Fruit fly (Drosophila melanogaster): Measurements from ENCODE around the gene CG31342.

The CG31342 gene

DNA sequence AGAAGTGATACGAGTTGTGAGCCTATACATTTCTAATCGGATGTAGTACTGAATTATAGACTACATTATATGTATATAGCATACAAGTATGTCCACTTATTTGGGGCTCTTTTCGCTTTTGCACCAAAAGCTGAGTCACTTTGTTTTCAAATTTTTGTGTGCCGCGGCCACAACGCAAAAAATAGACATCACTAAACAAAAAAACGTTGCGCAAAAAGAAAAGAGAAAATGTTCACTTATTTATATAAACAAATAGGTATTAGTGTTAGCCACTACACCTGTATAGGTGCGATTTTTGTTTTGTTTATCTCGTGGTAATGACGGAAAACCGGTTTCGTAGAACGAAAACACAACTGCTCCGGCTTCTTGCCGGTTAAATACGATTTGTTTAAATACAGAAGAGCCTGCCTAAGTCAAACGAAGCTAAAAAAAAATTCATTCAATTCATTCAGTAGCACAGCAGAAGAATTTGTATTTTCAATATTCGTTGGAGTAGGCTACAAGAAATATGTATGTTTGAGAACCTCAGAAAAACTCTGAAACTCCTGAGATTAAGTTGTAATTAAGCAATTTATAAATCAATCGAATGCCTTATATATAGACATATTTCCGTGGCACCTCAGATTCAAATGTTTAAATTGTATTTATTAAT, 2.7 kb upstream of the CG31342 start:
- TF ChIP-seq Hr83 (GFP tag; optimal IDR thresholded peaks at IDR 0.05; ENCODE audit: poor library complexity, severe bottlenecking) = no peak
- no peak for TF ChIP-seq Vsx2 (GFP tag; optimal IDR thresholded peaks at IDR 0.05; ENCODE audit: partially characterized antibody)
- TF ChIP-seq lola (GFP tag; optimal IDR thresholded peaks at IDR 0.05) = no peak
- TF ChIP-seq CG9705 (GFP tag; optimal IDR thresholded peaks at IDR 0.05) = no peak
- TF ChIP-seq Dif (GFP tag; optimal IDR thresholded peaks at IDR 0.05; ENCODE audit: partially characterized antibody) = no peak
- no peak for TF ChIP-seq Mio (GFP tag; optimal IDR thresholded peaks at IDR 0.05)
- TF ChIP-seq Sp1 (GFP tag; optimal IDR thresholded peaks at IDR 0.05) = no peak
- TF ChIP-seq sage (GFP tag; optimal IDR thresholded peaks at IDR 0.05) = no peak
- TF ChIP-seq Abd-B (GFP tag; optimal IDR thresholded peaks at IDR 0.05) = no peak
- no peak for TF ChIP-seq rgr (GFP tag; optimal IDR thresholded peaks at IDR 0.05)
- no peak for TF ChIP-seq usp (GFP tag; optimal IDR thresholded peaks at IDR 0.05)

DNA sequence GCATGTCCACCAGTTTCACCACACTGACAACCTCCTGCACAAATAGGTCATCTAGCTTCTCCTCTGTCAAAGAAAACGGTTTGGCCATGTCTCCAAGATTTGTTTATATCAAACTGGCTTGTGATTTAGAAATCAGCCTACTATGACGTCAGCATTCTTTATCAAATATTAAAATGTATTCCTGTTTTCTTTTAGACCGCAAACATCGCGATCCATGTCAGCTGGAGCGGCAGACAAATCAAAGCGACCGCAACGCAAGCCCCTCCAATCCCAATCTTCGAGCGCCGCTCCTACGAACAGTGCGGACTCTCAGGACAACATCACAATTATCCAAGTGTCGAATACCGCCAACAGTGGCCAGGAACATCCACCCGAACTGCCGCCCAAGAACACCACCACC, 2.6 kb downstream of the CG31342 start, which contains the start of gene CG14383:
Gene CG14383, minus strand, starts transcription at position 101 of the 400 bp plus-strand sequence.
- TF ChIP-seq GATAd (GFP tag; optimal IDR thresholded peaks at IDR 0.05) (no peak), dmrt93B (GFP tag; optimal IDR thresholded peaks at IDR 0.05) (no peak), Myc (optimal IDR thresholded peaks at IDR 0.05) (no peak), CG9705 (GFP tag; optimal IDR thresholded peaks at IDR 0.05) (no peak), tai (GFP tag; optimal IDR thresholded peaks at IDR 0.05) (no peak), psq (GFP tag; optimal IDR thresholded peaks at IDR 0.05) (no peak), h (GFP tag; optimal IDR thresholded peaks at IDR 0.05) (no peak)

DNA sequence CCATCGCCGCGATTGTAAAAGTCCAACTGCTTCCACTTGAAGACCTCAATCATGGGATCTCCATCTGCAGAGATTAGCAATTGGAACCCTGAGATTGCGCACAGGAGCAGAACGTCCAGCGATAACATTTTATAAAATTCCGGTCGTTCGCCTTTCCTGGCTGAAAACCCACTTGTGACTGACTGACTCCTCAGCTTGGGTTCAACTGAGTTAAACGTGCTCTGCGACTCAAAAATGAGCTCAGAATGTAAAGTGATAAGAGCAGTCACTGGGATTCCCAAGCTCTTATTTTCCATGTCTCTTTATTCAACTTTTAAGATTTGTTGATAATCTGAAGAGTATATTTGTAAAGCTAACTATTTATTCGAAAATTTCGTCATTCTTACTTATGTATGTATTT, 7.2 kb downstream of the CG31342 start, which contains the start of gene yellow-f:
Gene yellow-f, minus strand, starts transcription at position 184 of the 400 bp plus-strand sequence.
- TF ChIP-seq brk (GFP tag; optimal IDR thresholded peaks at IDR 0.05) = no peak
- no peak for TF ChIP-seq Rel (GFP tag; optimal IDR thresholded peaks at IDR 0.05)
- peak; percentile 88 for TF ChIP-seq Rel (tag; optimal IDR thresholded peaks at IDR 0.05)

DNA sequence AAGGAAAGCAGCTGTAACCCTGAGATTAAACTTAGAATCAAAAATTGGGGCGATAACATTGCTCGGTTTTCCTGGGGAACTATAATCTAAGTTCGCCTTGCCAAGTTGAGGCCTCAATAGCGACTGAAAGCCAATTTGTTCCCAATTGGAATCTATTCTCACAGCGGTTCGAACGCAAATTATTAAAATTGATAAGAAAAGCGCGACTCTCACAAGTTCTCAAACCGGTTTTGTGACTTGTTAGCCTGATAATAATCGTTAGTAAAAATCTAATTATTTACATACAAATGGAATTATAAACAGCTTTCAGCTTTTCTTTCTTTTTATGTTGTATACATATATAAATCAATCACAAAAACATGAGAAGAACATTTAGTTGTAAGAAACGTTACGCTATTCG, 9.2 kb downstream of the CG31342 start, which contains the start of gene yellow-f2:
Gene yellow-f2, minus strand, starts transcription at position 101 of the 400 bp plus-strand sequence.
- TF ChIP-seq Mio (GFP tag; optimal IDR thresholded peaks at IDR 0.05) (no peak), brk (GFP tag; optimal IDR thresholded peaks at IDR 0.05) (no peak), foxo (GFP tag; optimal IDR thresholded peaks at IDR 0.05) (no peak), Rel (GFP tag; optimal IDR thresholded peaks at IDR 0.05) (no peak), Rel (tag; optimal IDR thresholded peaks at IDR 0.05) (no peak), rgr (GFP tag; optimal IDR thresholded peaks at IDR 0.05) (no peak), jim (GFP tag; optimal IDR thresholded peaks at IDR 0.05) (no peak), pan (optimal IDR thresholded peaks at IDR 0.05) (no peak), Hnf4 (GFP tag; optimal IDR thresholded peaks at IDR 0.05) (no peak), CrebA (GFP tag; optimal IDR thresholded peaks at IDR 0.05; ENCODE audit: borderline replicate concordance) (no peak), HLH106 (tag; optimal IDR thresholded peaks at IDR 0.05) (no peak), Myc (optimal IDR thresholded peaks at IDR 0.05) (no peak), psq (GFP tag; optimal IDR thresholded peaks at IDR 0.05) (no peak), sv (GFP tag; optimal IDR thresholded peaks at IDR 0.05) (no peak), GATAd (GFP tag; optimal IDR thresholded peaks at IDR 0.05) (no peak), Sp1 (GFP tag; optimal IDR thresholded peaks at IDR 0.05) (no peak), N (GFP tag; optimal IDR thresholded peaks at IDR 0.05) (no peak)

DNA sequence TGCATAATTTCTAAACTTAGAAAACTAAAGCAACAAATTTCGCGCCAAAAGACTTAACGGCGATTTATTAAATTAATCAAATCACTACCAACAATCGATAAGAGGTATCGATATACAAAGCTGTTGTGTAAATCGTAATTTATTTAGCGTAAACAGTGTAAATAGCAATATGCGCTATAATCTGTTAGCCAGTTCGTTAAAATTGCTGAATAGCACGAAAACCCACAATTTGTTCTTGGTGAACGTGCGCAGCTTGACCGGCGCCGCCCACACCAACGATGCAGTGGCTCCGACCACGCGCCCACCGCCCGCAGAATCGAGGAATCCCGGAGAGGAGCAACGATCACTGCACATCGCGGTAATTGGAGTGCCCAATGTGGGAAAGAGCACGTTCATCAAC, 9.7 kb downstream of the CG31342 start, which contains the start of gene CG7488:
Gene CG7488, plus strand, starts transcription at position 99 of the 400 bp plus-strand sequence.
- TF ChIP-seq Hr78 (GFP tag; optimal IDR thresholded peaks at IDR 0.05) (no peak), usp (GFP tag; optimal IDR thresholded peaks at IDR 0.05) (no peak), h (GFP tag; optimal IDR thresholded peaks at IDR 0.05) (no peak), brk (GFP tag; optimal IDR thresholded peaks at IDR 0.05) (no peak), woc (GFP tag; optimal IDR thresholded peaks at IDR 0.05) (no peak), Myc (optimal IDR thresholded peaks at IDR 0.05) (no peak), Dfd (GFP tag; optimal IDR thresholded peaks at IDR 0.05) (no peak), N (GFP tag; optimal IDR thresholded peaks at IDR 0.05) (no peak), pan (optimal IDR thresholded peaks at IDR 0.05) (no peak), Dif (GFP tag; optimal IDR thresholded peaks at IDR 0.05; ENCODE audit: partially characterized antibody) (no peak), rgr (GFP tag; optimal IDR thresholded peaks at IDR 0.05) (no peak), lola (GFP tag; optimal IDR thresholded peaks at IDR 0.05) (no peak), jim (GFP tag; optimal IDR thresholded peaks at IDR 0.05) (no peak), ey (GFP tag; optimal IDR thresholded peaks at IDR 0.05) (no peak), br (GFP tag; optimal IDR thresholded peaks at IDR 0.05) (no peak), Jra (GFP tag; optimal IDR thresholded peaks at IDR 0.05) (no peak), CG9705 (GFP tag; optimal IDR thresholded peaks at IDR 0.05) (no peak), dsf (GFP tag; optimal IDR thresholded peaks at IDR 0.05; ENCODE audit: borderline replicate concordance) (no peak)
